Fruit fly (Drosophila melanogaster): ENCODE results near the gene Dys.

The Dys gene

dm6 chr3R:19460409-19461217 lies at the start of gene Dys (continued):
- TF ChIP-seq CG9609 (GFP tag; optimal IDR thresholded peaks at IDR 0.05): peak; percentile 73
- TF ChIP-seq inv (GFP tag; IDR thresholded peaks at IDR 0.05; ENCODE audit: partially characterized antibody): no peak
- TF ChIP-seq CG5245 (GFP tag; optimal IDR thresholded peaks at IDR 0.05): peak; percentile 63
- no peak for TF ChIP-seq Scr (GFP tag; IDR thresholded peaks at IDR 0.05; ENCODE audit: partially characterized antibody)
- TF ChIP-seq Nf-YB (GFP tag; optimal IDR thresholded peaks at IDR 0.05): peak; percentile 76
- peak; percentile 73 for TF ChIP-seq CG6683 (GFP tag; optimal IDR thresholded peaks at IDR 0.05)
- TF ChIP-seq vnd (GFP tag; IDR thresholded peaks at IDR 0.05; ENCODE audit: partially characterized antibody): no peak
- peak; percentile 91 for TF ChIP-seq CoRest (tag; optimal IDR thresholded peaks at IDR 0.05)
- TF ChIP-seq CG17385 (GFP tag; optimal IDR thresholded peaks at IDR 0.05): peak; percentile 78
- no peak for TF ChIP-seq CG7271 (tag; optimal IDR thresholded peaks at IDR 0.05)
- TF ChIP-seq CG9727 (GFP tag; optimal IDR thresholded peaks at IDR 0.05): peak; percentile 86
- no peak for TF ChIP-seq aop (GFP tag; IDR thresholded peaks at IDR 0.05)
- peak; percentile 68 for TF ChIP-seq eyg (GFP tag; optimal IDR thresholded peaks at IDR 0.05)
- peak; percentile 84 for TF ChIP-seq CG9817 (tag; optimal IDR thresholded peaks at IDR 0.05)
- peak; percentile 86 for TF ChIP-seq Xbp1 (GFP tag; optimal IDR thresholded peaks at IDR 0.05)
- peak; percentile 18 for TF ChIP-seq fd64A (GFP tag; optimal IDR thresholded peaks at IDR 0.05)
- TF ChIP-seq CG8765 (GFP tag; IDR thresholded peaks at IDR 0.05): no peak
- no peak; the same call in none of the 2 replicates for TF ChIP-seq gsb (GFP tag; IDR thresholded peaks at IDR 0.05)
- TF ChIP-seq CG3163 (GFP tag; optimal IDR thresholded peaks at IDR 0.05): peak; percentile 45
- TF ChIP-seq Opbp (GFP tag; IDR thresholded peaks at IDR 0.05; ENCODE audit: partially characterized antibody): no peak
- peak; percentile 75 for TF ChIP-seq CG15011 (GFP tag; optimal IDR thresholded peaks at IDR 0.05)
- TF ChIP-seq gsb-n (tag; optimal IDR thresholded peaks at IDR 0.05): peak; percentile 87
- TF ChIP-seq CG17359 (tag; optimal IDR thresholded peaks at IDR 0.05): peak; percentile 91
- peak; percentile 95 for TF ChIP-seq CG2678 (tag; optimal IDR thresholded peaks at IDR 0.05)
- TF ChIP-seq CG4404 (GFP tag; IDR thresholded peaks at IDR 0.05): peak; percentile 59
- no peak for TF ChIP-seq CG1832 (GFP tag; optimal IDR thresholded peaks at IDR 0.05)
- peak; percentile 55 for TF ChIP-seq en (GFP tag; optimal IDR thresholded peaks at IDR 0.05)
- peak; percentile 65 for TF ChIP-seq CG7372 (GFP tag; IDR thresholded peaks at IDR 0.05)
- TF ChIP-seq ttk (GFP tag; IDR thresholded peaks at IDR 0.05): no peak; the same call in none of the 2 replicates
- no peak for TF ChIP-seq CG15073 (GFP tag; optimal IDR thresholded peaks at IDR 0.05)
- no peak for TF ChIP-seq zf30C (GFP tag; optimal IDR thresholded peaks at IDR 0.05)
- TF ChIP-seq seq (GFP tag; IDR thresholded peaks at IDR 0.05): peak; percentile 78
- peak; percentile 84 for TF ChIP-seq Blimp-1 (GFP tag; optimal IDR thresholded peaks at IDR 0.05)
- peak; percentile 75 for TF ChIP-seq CG15696 (tag; optimal IDR thresholded peaks at IDR 0.05)
- TF ChIP-seq ash1 (GFP tag; optimal IDR thresholded peaks at IDR 0.05): no peak
- TF ChIP-seq dmrt11E (tag; optimal IDR thresholded peaks at IDR 0.05): peak; percentile 86
- peak; percentile 84 for TF ChIP-seq CG1602 (GFP tag; optimal IDR thresholded peaks at IDR 0.05)
- TF ChIP-seq Fer1 (GFP tag; optimal IDR thresholded peaks at IDR 0.05): peak; percentile 87
- peak; percentile 84 for TF ChIP-seq Six4 (GFP tag; optimal IDR thresholded peaks at IDR 0.05)
- TF ChIP-seq chm (GFP tag; IDR thresholded peaks at IDR 0.05): no peak
- peak; percentile 83 for TF ChIP-seq ems (GFP tag; optimal IDR thresholded peaks at IDR 0.05)
- TF ChIP-seq dati (GFP tag; IDR thresholded peaks at IDR 0.05): 0 out of 2 replicates have a peak, but pooled peaks have one; percentile 4
- TF ChIP-seq hth (optimal IDR thresholded peaks at IDR 0.05): no peak
- peak; percentile 43 for TF ChIP-seq CG33213 (GFP tag; optimal IDR thresholded peaks at IDR 0.05)
- peak; percentile 88 for TF ChIP-seq CG14441 (GFP tag; IDR thresholded peaks at IDR 0.05)
- peak; percentile 84 for TF ChIP-seq Aef1 (GFP tag; IDR thresholded peaks at IDR 0.05)
- TF ChIP-seq her (GFP tag; optimal IDR thresholded peaks at IDR 0.05): peak; percentile 57
- no peak for TF ChIP-seq nom (GFP tag; optimal IDR thresholded peaks at IDR 0.05)
- TF ChIP-seq Hey (tag; optimal IDR thresholded peaks at IDR 0.05): peak; percentile 42
